Fruit fly (Drosophila melanogaster) whole organism, embryonic: ENCODE measurements around the gene CG14507.

Experiments used
- ATbp ChIP-seq: fragments of 200-800 bp; sonication (Bioruptor generic); optimal IDR thresholded peaks from 2 replicates; lab custom pipeline; 2017; ENCODE audit warnings: missing biosample characterization, mild to moderate bottlenecking, missing genetic modification characterization, missing genetic modification reagents
- BtbVII ChIP-seq: fragments of 200-800 bp; sonication (Bioruptor generic); optimal IDR thresholded peaks from 3 replicates; lab custom pipeline; 2017; ENCODE audit warnings: missing biosample characterization, mild to moderate bottlenecking, missing genetic modification characterization
- C15 ChIP-seq: fragments of 200-800 bp; sonication (Bioruptor generic); IDR thresholded peaks from 3 replicates; pipeline ENCODE4 v1.3.6; 2022; ENCODE audit warnings: missing biosample characterization, missing genetic modification characterization
- CG10565 ChIP-seq: fragments of 200-800 bp; sonication (Bioruptor generic); optimal IDR thresholded peaks from 3 replicates; lab custom pipeline; 2016; ENCODE audit warnings: missing biosample characterization, mild to moderate bottlenecking, missing genetic modification characterization
- CG11398 ChIP-seq: fragments of 200-800 bp; sonication (Bioruptor generic); optimal IDR thresholded peaks from 2 replicates; lab custom pipeline; 2016; ENCODE audit warnings: missing biosample characterization, missing genetic modification characterization
- CG12236 ChIP-seq: fragments of 200-800 bp; sonication (Bioruptor generic); optimal IDR thresholded peaks from 2 replicates; lab custom pipeline; 2016; ENCODE audit warnings: missing biosample characterization, missing genetic modification characterization
- CG14050 ChIP-seq: fragments of 200-800 bp; sonication (Bioruptor generic); IDR thresholded peaks from 3 replicates; pipeline ENCODE4 v1.3.6; 2022; ENCODE audit warnings: missing biosample characterization, missing genetic modification characterization
- CG15011 ChIP-seq: fragments of 200-800 bp; sonication (Bioruptor generic); optimal IDR thresholded peaks from 3 replicates; lab custom pipeline; 2018; ENCODE audit warnings: missing biosample characterization, mild to moderate bottlenecking, missing genetic modification characterization
- CG1603 ChIP-seq: fragments of 200-800 bp; sonication (Bioruptor generic); optimal IDR thresholded peaks from 2 replicates; lab custom pipeline; 2019; ENCODE audit warnings: missing biosample characterization, mild to moderate bottlenecking, missing genetic modification characterization, moderate library complexity
- CG17328 ChIP-seq: fragments of 200-800 bp; sonication (Bioruptor generic); IDR thresholded peaks from 2 replicates; pipeline ENCODE4 v1.3.6; 2022; ENCODE audit warnings: missing biosample characterization, missing genetic modification characterization
- CG17912 ChIP-seq: fragments of 200-800 bp; sonication (Bioruptor generic); optimal IDR thresholded peaks from 2 replicates; lab custom pipeline; 2018; ENCODE audit warnings: missing biosample characterization, mild to moderate bottlenecking, missing genetic modification characterization
- CG1832 ChIP-seq: fragments of 200-800 bp; sonication (Bioruptor generic); optimal IDR thresholded peaks from 2 replicates; lab custom pipeline; 2017; ENCODE audit warnings: missing biosample characterization, mild to moderate bottlenecking, missing genetic modification characterization, inconsistent platforms
- CG18599 ChIP-seq: fragments of 200-800 bp; sonication (Bioruptor generic); optimal IDR thresholded peaks from 3 replicates; lab custom pipeline; 2017; ENCODE audit warnings: missing biosample characterization, missing genetic modification characterization, mild to moderate bottlenecking, moderate library complexity, missing genetic modification reagents
- CG34422 ChIP-seq: fragments of 200-800 bp; sonication (Bioruptor generic); IDR thresholded peaks from 3 replicates; pipeline ENCODE4 v1.3.6; 2022; ENCODE audit warnings: missing biosample characterization, missing genetic modification characterization
- CG4404 ChIP-seq: fragments of 200-800 bp; sonication (Bioruptor generic); IDR thresholded peaks from 2 replicates; pipeline ENCODE4 v1.3.6; 2022; ENCODE audit warnings: missing biosample characterization, missing genetic modification characterization
- CG6854 ChIP-seq: fragments of 200-800 bp; sonication (Bioruptor generic); optimal IDR thresholded peaks from 3 replicates; lab custom pipeline; 2017; ENCODE audit warnings: missing biosample characterization, mild to moderate bottlenecking, missing genetic modification characterization
- CG7556 ChIP-seq: fragments of 200-800 bp; sonication (Bioruptor generic); optimal IDR thresholded peaks from 2 replicates; lab custom pipeline; 2017; ENCODE audit warnings: missing biosample characterization, mild to moderate bottlenecking, missing genetic modification characterization
- CG8290 ChIP-seq, 3 experiments: fragments of 200-800 bp; sonication (Bioruptor generic); optimal IDR thresholded peaks; 2 replicates each; lab custom pipeline; 2016 to 2019; ENCODE audit warnings: missing biosample characterization in 3 of 3, missing genetic modification characterization in 3 of 3, mild to moderate bottlenecking in 2 of 3, moderate library complexity in 1 of 3
- CG8388 ChIP-seq: fragments of 200-800 bp; sonication (Bioruptor generic); optimal IDR thresholded peaks from 2 replicates; lab custom pipeline; 2019; ENCODE audit warnings: missing biosample characterization, mild to moderate bottlenecking, missing genetic modification characterization, moderate library complexity
- CG8765 ChIP-seq: fragments of 200-800 bp; sonication (Bioruptor generic); IDR thresholded peaks from 2 replicates; pipeline ENCODE4 v1.3.6; 2022; ENCODE audit warnings: missing biosample characterization, missing genetic modification characterization
- CG9437 ChIP-seq: fragments of 200-800 bp; sonication (Bioruptor generic); optimal IDR thresholded peaks from 2 replicates; lab custom pipeline; 2018; ENCODE audit warnings: missing biosample characterization, mild to moderate bottlenecking, missing genetic modification characterization
- CG9727 ChIP-seq: fragments of 200-800 bp; sonication (Bioruptor generic); optimal IDR thresholded peaks from 3 replicates; lab custom pipeline; 2017; ENCODE audit warnings: missing biosample characterization, mild to moderate bottlenecking, missing genetic modification characterization
- CHES-1-like ChIP-seq: fragments of 200-800 bp; sonication (Bioruptor generic); optimal IDR thresholded peaks from 2 replicates; lab custom pipeline; 2016; ENCODE audit warnings: missing biosample characterization, missing genetic modification characterization
- CTCF ChIP-seq: fragments of 200-800 bp; sonication (Bioruptor generic); optimal IDR thresholded peaks from 2 replicates; lab custom pipeline; 2017; ENCODE audit warnings: missing biosample characterization, mild to moderate bottlenecking, missing genetic modification characterization, moderate library complexity
- CkIIα-i1 ChIP-seq: fragments of 200-800 bp; sonication (Bioruptor generic); IDR thresholded peaks from 2 replicates; pipeline ENCODE4 v1.3.6; 2022; ENCODE audit warnings: missing biosample characterization, missing genetic modification characterization
- D19A ChIP-seq: fragments of 200-800 bp; optimal IDR thresholded peaks from 3 replicates; lab custom pipeline; 2019; ENCODE audit warnings: missing biosample characterization, mild to moderate bottlenecking, missing genetic modification characterization, moderate library complexity
- ERR ChIP-seq: fragments of 200-800 bp; sonication (Bioruptor generic); optimal IDR thresholded peaks from 2 replicates; lab custom pipeline; 2016; ENCODE audit warnings: missing biosample characterization, missing genetic modification characterization
- HLH4C ChIP-seq: fragments of 200-800 bp; sonication (Bioruptor generic); IDR thresholded peaks from 3 replicates; pipeline ENCODE4 v1.3.6; 2022; ENCODE audit warnings: missing biosample characterization, missing genetic modification characterization; ENCODE audit not compliant: partially characterized antibody
- HLH54F ChIP-seq: fragments of 200-800 bp; sonication (Bioruptor generic); optimal IDR thresholded peaks from 3 replicates; lab custom pipeline; 2016; ENCODE audit warnings: missing biosample characterization, missing genetic modification characterization
- Hr78 ChIP-seq, 2 experiments: fragments of 200-800 bp in 1 of 2; fragments of >200 bp in 1 of 2; sonication (Bioruptor generic) in 1 of 2; optimal IDR thresholded peaks; 2 replicates each; lab custom pipeline; 2017 to 2019; ENCODE audit warnings: missing biosample characterization in 2 of 2, missing genetic modification characterization in 2 of 2, mild to moderate bottlenecking in 1 of 2, moderate library complexity in 1 of 2
- MESR4 ChIP-seq: fragments of 200-800 bp; sonication (Bioruptor generic); optimal IDR thresholded peaks from 2 replicates; lab custom pipeline; 2018; ENCODE audit warnings: missing biosample characterization, mild to moderate bottlenecking, missing genetic modification characterization, moderate library complexity
- Mad ChIP-seq: fragments of 200-800 bp; sonication (Bioruptor generic); optimal IDR thresholded peaks from 2 replicates; lab custom pipeline; 2016; ENCODE audit warnings: missing biosample characterization, missing genetic modification characterization
- Med ChIP-seq: fragments of 200-800 bp; sonication (Bioruptor generic); peaks from one replicate; lab custom pipeline; 2016; ENCODE audit warnings: missing biosample characterization, missing genetic modification characterization, mild to moderate bottlenecking, inconsistent platforms, moderate library complexity
- Nf-YB ChIP-seq: fragments of 200-800 bp; sonication (Bioruptor generic); optimal IDR thresholded peaks from 3 replicates; lab custom pipeline; 2019; ENCODE audit warnings: missing biosample characterization, mild to moderate bottlenecking, missing genetic modification characterization, moderate library complexity
- Pdp1 ChIP-seq, 2 experiments: fragments of 200-800 bp; sonication (Bioruptor generic); optimal IDR thresholded peaks; 3 replicates each; lab custom pipeline; 2016; ENCODE audit warnings: missing biosample characterization in 2 of 2, missing genetic modification characterization in 2 of 2, mild to moderate bottlenecking in 1 of 2, moderate library complexity in 1 of 2
- Tbp ChIP-seq: fragments of >200 bp; optimal IDR thresholded peaks from 2 replicates; lab custom pipeline; 2018; ENCODE audit warnings: missing biosample characterization, missing genetic modification characterization
- Trl ChIP-seq, 3 experiments: fragments of >200 bp in 2 of 3; fragments of 200-800 bp in 1 of 3; sonication (Bioruptor generic) in 1 of 3; optimal IDR thresholded peaks; 2 replicates in 1 of 3; 3 replicates in 2 of 3; lab custom pipeline; 2016 to 2017; ENCODE audit warnings: missing biosample characterization in 1 of 3, missing genetic modification characterization in 1 of 3
- Xrp1 ChIP-seq: fragments of 200-800 bp; sonication (Bioruptor generic); IDR thresholded peaks from 2 replicates; pipeline ENCODE4 v1.3.6; 2022; ENCODE audit warnings: missing biosample characterization, missing genetic modification characterization
- az2 ChIP-seq: fragments of 200-800 bp; sonication (Bioruptor generic); optimal IDR thresholded peaks from 3 replicates; lab custom pipeline; 2016; ENCODE audit warnings: missing biosample characterization, missing genetic modification characterization
- bsh ChIP-seq, 2 experiments: fragments of 200-800 bp; sonication (Bioruptor generic); optimal IDR thresholded peaks; 2 replicates each; lab custom pipeline; 2017 to 2018; ENCODE audit warnings: mild to moderate bottlenecking in 2 of 2, missing biosample characterization in 2 of 2, missing genetic modification characterization in 2 of 2, moderate library complexity in 1 of 2
- cad ChIP-seq: fragments of >200 bp; optimal IDR thresholded peaks from 2 replicates; lab custom pipeline; 2017; ENCODE audit warnings: missing biosample characterization, missing genetic modification characterization
- caup ChIP-seq: fragments of 200-800 bp; sonication (Bioruptor generic); optimal IDR thresholded peaks from 3 replicates; lab custom pipeline; 2017; ENCODE audit warnings: missing biosample characterization, mild to moderate bottlenecking, missing genetic modification characterization, moderate library complexity; ENCODE audit not compliant: severe bottlenecking
- croc ChIP-seq: fragments of 200-800 bp; sonication (Bioruptor generic); conservative IDR thresholded peaks from 3 replicates; pipeline ENCODE4 v1.3.6; 2022; ENCODE audit warnings: missing biosample characterization, missing genetic modification characterization
- da ChIP-seq: fragments of 200-800 bp; sonication (Bioruptor generic); optimal IDR thresholded peaks from 2 replicates; lab custom pipeline; 2016; ENCODE audit warnings: missing biosample characterization, missing genetic modification characterization
- fd102C ChIP-seq: fragments of 200-800 bp; sonication (Bioruptor generic); optimal IDR thresholded peaks from 2 replicates; lab custom pipeline; 2018; ENCODE audit warnings: missing biosample characterization, mild to moderate bottlenecking, missing genetic modification characterization, moderate library complexity
- gcm2 ChIP-seq: fragments of 200-800 bp; sonication (Bioruptor generic); optimal IDR thresholded peaks from 2 replicates; lab custom pipeline; 2016; ENCODE audit warnings: missing biosample characterization, missing genetic modification characterization
- kni ChIP-seq: fragments of 200-800 bp; sonication (Bioruptor generic); optimal IDR thresholded peaks from 3 replicates; lab custom pipeline; 2017; ENCODE audit warnings: mild to moderate bottlenecking, missing biosample characterization, missing genetic modification reagents, missing genetic modification characterization
- lab ChIP-seq: fragments of 200-800 bp; sonication (Bioruptor generic); optimal IDR thresholded peaks from 3 replicates; lab custom pipeline; 2017; ENCODE audit warnings: missing biosample characterization, missing genetic modification characterization, mild to moderate bottlenecking, moderate library complexity, missing genetic modification reagents
- ranshi ChIP-seq: fragments of 200-800 bp; sonication (Bioruptor generic); IDR thresholded peaks from 2 replicates; pipeline ENCODE4 v1.3.6; 2022; ENCODE audit warnings: missing biosample characterization, missing genetic modification characterization
- tgo ChIP-seq: fragments of 200-800 bp; sonication (Bioruptor generic); IDR thresholded peaks from 3 replicates; pipeline ENCODE4 v1.3.6; 2022; ENCODE audit warnings: missing biosample characterization, missing genetic modification characterization
- zen ChIP-seq: fragments of 200-800 bp; sonication (Bioruptor generic); optimal IDR thresholded peaks from 3 replicates; lab custom pipeline; 2018; ENCODE audit warnings: missing biosample characterization, mild to moderate bottlenecking, missing genetic modification characterization, moderate library complexity

The CG14507 gene

dm6 chr3R:29218001-29218400 is 9.5 kb downstream of the CG14507 start (continued):
- TF ChIP-seq Pdp1 (GFP tag; optimal IDR thresholded peaks at IDR 0.05; lab: Kevin White, UChicago) (no peak), ATbp (no peak), CTCF (GFP tag; lab: Kevin White, UChicago) (no peak), CG15011 (no peak), CG7556 (GFP tag; lab: Kevin White, UChicago) (no peak), tgo (GFP tag; lab: Robert Waterston, UW) (no peak), Trl (optimal IDR thresholded peaks at IDR 0.05; lab: Kevin White, UChicago) (no peak), Trl (GFP tag; optimal IDR thresholded peaks at IDR 0.05; lab: Kevin White, UChicago) (no peak), CG4404 (GFP tag; lab: Robert Waterston, UW) (no peak), CG8388 (GFP tag; lab: Kevin White, UChicago) (no peak), CG8290 (GFP tag; optimal IDR thresholded peaks at IDR 0.05; lab: Kevin White, UChicago) (no peak), CG8290 (tag; optimal IDR thresholded peaks at IDR 0.05; lab: Kevin White, UChicago) (no peak), croc (no peak), zen (tag; lab: Kevin White, UChicago) (no peak), da (GFP tag; lab: Kevin White, UChicago) (no peak), CG1603 (peak; percentile 33), CG18599 (GFP tag; lab: Kevin White, UChicago) (no peak), bsh (GFP tag; optimal IDR thresholded peaks at IDR 0.05; lab: Kevin White, UChicago) (peak in 1 of 2 experiments; percentile 48), kni (GFP tag; lab: Kevin White, UChicago) (no peak), ranshi (no peak), CkIIα-i1 (GFP tag; lab: Robert Waterston, UW) (no peak), CG9437 (no peak), Xrp1 (0 out of 2 replicates have a peak, but pooled peaks have one; percentile 33), CG34422 (GFP tag; lab: Robert Waterston, UW) (no peak), CG9727 (no peak), CG17912 (no peak), CG6854 (GFP tag; lab: Kevin White, UChicago) (no peak), MESR4 (GFP tag; lab: Kevin White, UChicago) (no peak), CG8765 (GFP tag; lab: Robert Waterston, UW) (no peak), CHES-1-like (GFP tag; lab: Kevin White, UChicago) (no peak), HLH4C (GFP tag; lab: Robert Waterston, UW) (no peak), CG10565 (GFP tag; lab: Kevin White, UChicago) (no peak), CG17328 (GFP tag; lab: Robert Waterston, UW) (no peak), HLH54F (GFP tag; lab: Kevin White, UChicago) (no peak), CG14050 (GFP tag; lab: Robert Waterston, UW) (no peak), caup (GFP tag; lab: Kevin White, UChicago) (no peak), CG1832 (GFP tag; lab: Kevin White, UChicago) (no peak), C15 (no peak), CG12236 (GFP tag; lab: Kevin White, UChicago) (no peak), Nf-YB (GFP tag; lab: Kevin White, UChicago) (no peak), CG11398 (GFP tag; lab: Kevin White, UChicago) (no peak), Mad (no peak), ERR (GFP tag; lab: Kevin White, UChicago) (no peak), az2 (GFP tag; lab: Kevin White, UChicago) (no peak), cad (no peak), Tbp (GFP tag; lab: Kevin White, UChicago) (no peak), lab (GFP tag; lab: Kevin White, UChicago) (no peak), BtbVII (no peak), gcm2 (GFP tag; lab: Kevin White, UChicago) (no peak), fd102C (GFP tag; lab: Kevin White, UChicago) (no peak), Med (peak; percentile 8), D19A (tag; lab: Kevin White, UChicago) (peak; percentile 23), Hr78 (GFP tag; optimal IDR thresholded peaks at IDR 0.05; lab: Kevin White, UChicago) (no peak)
